Fruit fly (Drosophila melanogaster) whole organism, wandering third instar larva: ENCODE measurements around the gene Naa20B.

Experiments
- CG9705 ChIP-seq: fragments of 200-800 bp; sonication (Bioruptor generic); optimal IDR thresholded peaks from 2 replicates; lab custom pipeline; 2018; ENCODE audit warnings: missing biosample characterization, mild to moderate bottlenecking, missing genetic modification characterization
- Dfd ChIP-seq: fragments of >200 bp; optimal IDR thresholded peaks from 2 replicates; lab custom pipeline; 2017; ENCODE audit warnings: missing biosample characterization, missing genetic modification characterization
- Hr78 ChIP-seq: fragments of >200 bp; optimal IDR thresholded peaks from 2 replicates; lab custom pipeline; 2017; ENCODE audit warnings: missing biosample characterization, missing genetic modification characterization
- Sp1 ChIP-seq: fragments of 200-800 bp; sonication (Bioruptor generic); optimal IDR thresholded peaks from 3 replicates; lab custom pipeline; 2019; ENCODE audit warnings: missing biosample characterization, mild to moderate bottlenecking, missing genetic modification characterization, moderate library complexity
- dsf ChIP-seq: sonication (Bioruptor generic); optimal IDR thresholded peaks from 2 replicates; lab custom pipeline; 2016; ENCODE audit warnings: missing biosample characterization, missing genetic modification characterization, borderline replicate concordance
- fru ChIP-seq: fragments of 200-800 bp; sonication (Bioruptor generic); optimal IDR thresholded peaks from 3 replicates; lab custom pipeline; 2016; ENCODE audit warnings: missing biosample characterization, mild to moderate bottlenecking, missing genetic modification characterization
- pan ChIP-seq: fragments of >200 bp; optimal IDR thresholded peaks from 2 replicates; lab custom pipeline; 2017

dm6 chr2L:13231739-13232138 lies 25.5 kb upstream of the Naa20B start, which contains the start of gene Prosalpha6T:
- TF ChIP-seq dsf (GFP tag; lab: Kevin White, UChicago): no peak
- TF ChIP-seq fru (GFP tag; lab: Kevin White, UChicago): no peak
- no peak for TF ChIP-seq Sp1 (GFP tag; lab: Kevin White, UChicago)
- TF ChIP-seq Hr78 (GFP tag; lab: Kevin White, UChicago): no peak
- no peak for TF ChIP-seq Dfd
- no peak for TF ChIP-seq pan (lab: Kevin White, UChicago)
- no peak for TF ChIP-seq CG9705 (GFP tag; lab: Kevin White, UChicago)
